Fruit fly (Drosophila melanogaster) whole organism, embryonic: ENCODE results near the gene CG14866.
A peak's percentile ranks its signal among the peaks of the same experiment; 100 is the strongest.

ENCODE experiments used
- CG1024 ChIP-seq: fragments of 200-800 bp; sonication (Bioruptor generic); IDR thresholded peaks from 2 replicates; pipeline ENCODE4 v1.3.6; 2022; ENCODE audit warnings: missing biosample characterization, missing genetic modification characterization
- CG10431 ChIP-seq: fragments of 200-800 bp; sonication (Bioruptor generic); optimal IDR thresholded peaks from 3 replicates; lab custom pipeline; 2018; ENCODE audit warnings: missing biosample characterization, mild to moderate bottlenecking, missing genetic modification characterization
- CG10959 ChIP-seq: fragments of 200-800 bp; sonication (Bioruptor generic); IDR thresholded peaks from 2 replicates; pipeline ENCODE4 v1.3.6; 2022; ENCODE audit warnings: missing biosample characterization, missing genetic modification characterization
- CG12744 ChIP-seq: fragments of 200-800 bp; sonication (Bioruptor generic); optimal IDR thresholded peaks from 2 replicates; lab custom pipeline; 2016; ENCODE audit warnings: missing biosample characterization, missing genetic modification characterization
- CG14441 ChIP-seq: fragments of 200-800 bp; sonication (Bioruptor generic); IDR thresholded peaks from 2 replicates; pipeline ENCODE4 v1.3.6; 2022; ENCODE audit warnings: missing biosample characterization, missing genetic modification characterization
- CG16779 ChIP-seq: fragments of 200-800 bp; sonication (Bioruptor generic); IDR thresholded peaks from 2 replicates; pipeline ENCODE4 v1.3.6; 2022; ENCODE audit warnings: missing biosample characterization, missing genetic modification characterization
- CG17361 ChIP-seq: fragments of 200-800 bp; sonication (Bioruptor generic); IDR thresholded peaks from 3 replicates; pipeline ENCODE4 v1.3.6; 2022; ENCODE audit warnings: missing biosample characterization, missing genetic modification characterization
- CG1792 ChIP-seq: fragments of 200-800 bp; sonication (Bioruptor generic); optimal IDR thresholded peaks from 2 replicates; lab custom pipeline; 2016; ENCODE audit warnings: missing biosample characterization, missing genetic modification characterization
- CG2875 ChIP-seq: fragments of 200-800 bp; sonication (Bioruptor generic); optimal IDR thresholded peaks from 2 replicates; lab custom pipeline; 2017; ENCODE audit warnings: missing biosample characterization, mild to moderate bottlenecking, missing genetic modification characterization, missing genetic modification reagents
- CG34376 ChIP-seq: fragments of 200-800 bp; sonication (Bioruptor generic); optimal IDR thresholded peaks from 2 replicates; lab custom pipeline; 2018; ENCODE audit warnings: missing biosample characterization, mild to moderate bottlenecking, missing genetic modification characterization
- CG3726 ChIP-seq: fragments of 200-800 bp; sonication (Bioruptor generic); IDR thresholded peaks from 3 replicates; pipeline ENCODE4, ENCODE4 v1.3.6; 2022; ENCODE audit warnings: missing biosample characterization, missing genetic modification characterization
- CG42726 ChIP-seq: fragments of 200-800 bp; sonication (Bioruptor generic); IDR thresholded peaks from 2 replicates; pipeline ENCODE4 v1.3.6; 2022; ENCODE audit warnings: missing biosample characterization, missing genetic modification characterization; ENCODE audit not compliant: partially characterized antibody
- CG4282 ChIP-seq: fragments of 200-800 bp; sonication (Bioruptor generic); optimal IDR thresholded peaks from 2 replicates; lab custom pipeline; 2016; ENCODE audit warnings: missing biosample characterization, missing genetic modification characterization
- CG5245 ChIP-seq: fragments of 200-800 bp; sonication (Bioruptor generic); optimal IDR thresholded peaks from 3 replicates; lab custom pipeline; 2016; ENCODE audit warnings: missing biosample characterization, missing genetic modification characterization
- CG6272 ChIP-seq: fragments of 200-800 bp; sonication (Bioruptor generic); IDR thresholded peaks from 2 replicates; pipeline ENCODE4 v1.3.6; 2022; ENCODE audit warnings: missing biosample characterization, missing genetic modification characterization
- CG7357 ChIP-seq: fragments of 200-800 bp; sonication (Bioruptor generic); IDR thresholded peaks from 3 replicates; pipeline ENCODE4 v1.3.6; 2022; ENCODE audit warnings: missing biosample characterization, missing genetic modification characterization
- CHES-1-like ChIP-seq: fragments of 200-800 bp; sonication (Bioruptor generic); optimal IDR thresholded peaks from 2 replicates; lab custom pipeline; 2016; ENCODE audit warnings: missing biosample characterization, missing genetic modification characterization
- Dbx ChIP-seq: fragments of 200-800 bp; sonication (Bioruptor generic); IDR thresholded peaks from 3 replicates; pipeline ENCODE4 v1.3.6; 2022; ENCODE audit warnings: missing biosample characterization, missing genetic modification characterization
- Doc3 ChIP-seq: fragments of 200-800 bp; sonication (Bioruptor generic); IDR thresholded peaks from 3 replicates; pipeline ENCODE4 v1.3.6; 2022; ENCODE audit warnings: missing biosample characterization, missing genetic modification characterization; ENCODE audit not compliant: partially characterized antibody
- ERR ChIP-seq: fragments of 200-800 bp; sonication (Bioruptor generic); optimal IDR thresholded peaks from 2 replicates; lab custom pipeline; 2016; ENCODE audit warnings: missing biosample characterization, missing genetic modification characterization
- HHEX ChIP-seq: fragments of 200-800 bp; sonication (Bioruptor generic); optimal IDR thresholded peaks from 3 replicates; lab custom pipeline; 2017; ENCODE audit warnings: missing biosample characterization, mild to moderate bottlenecking, missing genetic modification characterization, missing genetic modification reagents
- HLHmδ ChIP-seq: fragments of 200-800 bp; sonication (Bioruptor generic); optimal IDR thresholded peaks from 2 replicates; lab custom pipeline; 2018; ENCODE audit warnings: missing biosample characterization, mild to moderate bottlenecking, missing genetic modification characterization, moderate library complexity
- Hsf ChIP-seq: fragments of 200-800 bp; sonication (Bioruptor generic); optimal IDR thresholded peaks from 3 replicates; lab custom pipeline; 2016; ENCODE audit warnings: missing biosample characterization, missing genetic modification characterization
- Kr ChIP-seq: fragments of 200-800 bp; sonication (Bioruptor generic); optimal IDR thresholded peaks from 2 replicates; lab custom pipeline; 2017; ENCODE audit warnings: missing biosample characterization, mild to moderate bottlenecking, missing genetic modification characterization
- Myb ChIP-seq: fragments of 200-800 bp; sonication (Bioruptor generic); optimal IDR thresholded peaks from 2 replicates; lab custom pipeline; 2016; ENCODE audit warnings: missing biosample characterization, missing genetic modification characterization
- NFAT ChIP-seq: fragments of 200-800 bp; sonication (Bioruptor generic); IDR thresholded peaks from 2 replicates; pipeline ENCODE4 v1.3.6; 2022; ENCODE audit warnings: missing biosample characterization, missing genetic modification characterization
- Nf-YA ChIP-seq: fragments of 200-800 bp; sonication (Bioruptor generic); IDR thresholded peaks from 2 replicates; pipeline ENCODE4 v1.3.6; 2022; ENCODE audit warnings: missing biosample characterization, missing genetic modification characterization
- Rx ChIP-seq: fragments of 200-800 bp; sonication (Bioruptor generic); IDR thresholded peaks from 2 replicates; pipeline ENCODE4 v1.3.6; 2022; ENCODE audit warnings: missing biosample characterization, missing genetic modification characterization
- Six4 ChIP-seq: fragments of 200-800 bp; sonication (Bioruptor generic); optimal IDR thresholded peaks from 2 replicates; lab custom pipeline; 2016; ENCODE audit warnings: missing biosample characterization, missing genetic modification characterization
- Sox100B ChIP-seq: fragments of 200-800 bp; sonication (Bioruptor generic); optimal IDR thresholded peaks from 3 replicates; lab custom pipeline; 2018; ENCODE audit warnings: missing biosample characterization, mild to moderate bottlenecking, missing genetic modification characterization
- Tbp ChIP-seq: fragments of >200 bp; optimal IDR thresholded peaks from 2 replicates; lab custom pipeline; 2018; ENCODE audit warnings: missing biosample characterization, missing genetic modification characterization
- Trl ChIP-seq, 3 experiments: fragments of >200 bp in 2 of 3; fragments of 200-800 bp in 1 of 3; sonication (Bioruptor generic) in 1 of 3; optimal IDR thresholded peaks; 2 replicates in 1 of 3; 3 replicates in 2 of 3; lab custom pipeline; 2016 to 2017; ENCODE audit warnings: missing biosample characterization in 1 of 3, missing genetic modification characterization in 1 of 3
- bowl ChIP-seq: fragments of 200-800 bp; sonication (Bioruptor generic); IDR thresholded peaks from 2 replicates; pipeline ENCODE4 v1.3.6; 2022; ENCODE audit warnings: missing biosample characterization, missing genetic modification characterization
- cad ChIP-seq: fragments of >200 bp; optimal IDR thresholded peaks from 2 replicates; lab custom pipeline; 2017; ENCODE audit warnings: missing biosample characterization, missing genetic modification characterization
- chinmo ChIP-seq: fragments of 200-800 bp; sonication (Bioruptor generic); IDR thresholded peaks from 4 replicates; pipeline ENCODE4 v1.3.6; 2022; ENCODE audit warnings: missing biosample characterization, missing genetic modification characterization; ENCODE audit not compliant: partially characterized antibody
- crp ChIP-seq, 2 experiments: fragments of 200-800 bp; sonication (Bioruptor generic); optimal IDR thresholded peaks; 2 replicates in 1 of 2; 3 replicates in 1 of 2; lab custom pipeline; 2017; ENCODE audit warnings: missing biosample characterization in 2 of 2, missing genetic modification characterization in 2 of 2, mild to moderate bottlenecking in 1 of 2, moderate library complexity in 1 of 2
- danr ChIP-seq: fragments of 200-800 bp; sonication (Bioruptor generic); IDR thresholded peaks from 2 replicates; pipeline ENCODE4 v1.3.6; 2022; ENCODE audit warnings: missing biosample characterization, missing genetic modification characterization
- en ChIP-seq: fragments of 200-800 bp; sonication (Bioruptor generic); optimal IDR thresholded peaks from 2 replicates; lab custom pipeline; 2016; ENCODE audit warnings: missing biosample characterization, missing genetic modification characterization
- fd3F ChIP-seq: fragments of 200-800 bp; sonication (Bioruptor generic); optimal IDR thresholded peaks from 2 replicates; lab custom pipeline; 2018; ENCODE audit warnings: missing biosample characterization, mild to moderate bottlenecking, missing genetic modification characterization, moderate library complexity
- fu2 ChIP-seq: fragments of 200-800 bp; sonication (Bioruptor generic); optimal IDR thresholded peaks from 2 replicates; lab custom pipeline; 2016; ENCODE audit warnings: missing biosample characterization, missing genetic modification characterization
- hth ChIP-seq: fragments of >200 bp; optimal IDR thresholded peaks from 2 replicates; lab custom pipeline; 2017; ENCODE audit warnings: inconsistent platforms
- ind ChIP-seq: fragments of 200-800 bp; sonication (Bioruptor generic); optimal IDR thresholded peaks from 3 replicates; lab custom pipeline; 2016; ENCODE audit warnings: missing biosample characterization, missing genetic modification characterization
- lbe ChIP-seq: fragments of 200-800 bp; sonication (Bioruptor generic); optimal IDR thresholded peaks from 2 replicates; lab custom pipeline; 2016; ENCODE audit warnings: missing biosample characterization, mild to moderate bottlenecking, missing genetic modification characterization
- nau ChIP-seq: fragments of 200-800 bp; sonication (Bioruptor generic); optimal IDR thresholded peaks from 3 replicates; lab custom pipeline; 2017; ENCODE audit warnings: missing biosample characterization, mild to moderate bottlenecking, missing genetic modification characterization, missing genetic modification reagents
- peb ChIP-seq: fragments of 200-800 bp; sonication (Bioruptor generic); IDR thresholded peaks from 2 replicates; pipeline ENCODE4 v1.3.6; 2022; ENCODE audit warnings: missing biosample characterization, missing genetic modification characterization
- pho ChIP-seq: fragments of 200-800 bp; sonication (Bioruptor generic); optimal IDR thresholded peaks from 2 replicates; lab custom pipeline; 2016; ENCODE audit warnings: missing biosample characterization, missing genetic modification characterization
- row ChIP-seq: fragments of 200-800 bp; sonication (Bioruptor generic); IDR thresholded peaks from 3 replicates; pipeline ENCODE4 v1.3.6; 2022; ENCODE audit warnings: missing biosample characterization, missing genetic modification characterization
- seq ChIP-seq: fragments of 200-800 bp; sonication (Bioruptor generic); IDR thresholded peaks from 2 replicates; pipeline ENCODE4 v1.3.6; 2022; ENCODE audit warnings: missing biosample characterization, missing genetic modification characterization
- sug ChIP-seq: fragments of 200-800 bp; optimal IDR thresholded peaks from 2 replicates; lab custom pipeline; 2019; ENCODE audit warnings: missing biosample characterization, mild to moderate bottlenecking, missing genetic modification characterization, moderate library complexity
- ttk ChIP-seq: fragments of 200-800 bp; sonication (Bioruptor generic); IDR thresholded peaks from 2 replicates; pipeline ENCODE4 v2.1.2; 2022; ENCODE audit warnings: missing biosample characterization, missing genetic modification characterization
- zf30C ChIP-seq: fragments of 200-800 bp; sonication (Bioruptor generic); optimal IDR thresholded peaks from 3 replicates; lab custom pipeline; 2018; ENCODE audit warnings: missing biosample characterization, mild to moderate bottlenecking, missing genetic modification characterization
- zfh1 ChIP-seq: fragments of 200-800 bp; sonication (Bioruptor generic); IDR thresholded peaks from 3 replicates; pipeline ENCODE4 v1.3.6; 2022; ENCODE audit warnings: missing biosample characterization, missing genetic modification characterization

The CG14866 gene

DNA sequence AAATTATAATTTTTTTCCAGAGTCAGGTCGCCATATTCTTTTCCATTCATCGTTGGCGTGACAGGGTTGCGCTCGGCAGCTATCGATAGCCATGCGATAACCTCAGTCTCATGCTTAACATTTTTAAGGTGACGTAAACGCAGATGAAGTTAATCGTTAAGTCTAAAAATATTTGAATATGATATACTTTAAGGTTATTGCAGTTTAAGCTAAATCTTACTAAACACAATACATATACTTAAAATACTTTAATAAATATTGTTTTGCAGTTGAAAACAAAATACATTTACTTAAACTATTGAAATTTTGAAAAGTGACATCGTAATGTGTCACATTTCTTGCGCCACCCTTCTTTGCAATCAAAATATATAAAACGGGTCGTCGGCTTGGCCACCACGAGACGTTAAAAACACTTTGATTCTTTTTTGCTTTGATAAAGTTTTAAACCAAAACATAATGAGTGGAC lies 41.1 kb upstream of the CG14866 start, which contains the start of the genes Cp190 and CG4338 (continued):
- TF ChIP-seq Doc3 (GFP tag; lab: Robert Waterston, UW) (peak; percentile 61; the same call in 2 of the 3 replicates), CG14441 (GFP tag; lab: Robert Waterston, UW) (peak; percentile 95), CG7357 (GFP tag; lab: Robert Waterston, UW) (peak; percentile 91), CG6272 (GFP tag; lab: Robert Waterston, UW) (peak; percentile 94), sug (peak; percentile 99), HLHmδ (GFP tag; lab: Kevin White, UChicago) (peak; percentile 3), CG10431 (GFP tag; lab: Kevin White, UChicago) (peak; percentile 96), CG42726 (GFP tag; lab: Robert Waterston, UW) (peak; percentile 76), Dbx (GFP tag; lab: Robert Waterston, UW) (peak; percentile 98), danr (peak; percentile 96), ttk (GFP tag; lab: Robert Waterston, UW) (peak; percentile 96), CG2875 (GFP tag; lab: Kevin White, UChicago) (peak; percentile 94), crp (GFP tag; optimal IDR thresholded peaks at IDR 0.05; lab: Kevin White, UChicago) (peak; percentile 6 to 70), CG5245 (GFP tag; lab: Kevin White, UChicago) (peak; percentile 93), lbe (GFP tag; lab: Kevin White, UChicago) (peak; percentile 95), peb (GFP tag; lab: Robert Waterston, UW) (peak; percentile 93), ERR (peak; percentile 67), Tbp (GFP tag; lab: Kevin White, UChicago) (no peak), fd3F (peak; percentile 98), CG16779 (GFP tag; lab: Robert Waterston, UW) (peak; percentile 88), row (peak; percentile 98), Nf-YA (GFP tag; lab: Robert Waterston, UW) (peak; percentile 87), CG17361 (GFP tag; lab: Robert Waterston, UW) (peak; percentile 99), CHES-1-like (GFP tag; lab: Kevin White, UChicago) (peak; percentile 89), CG12744 (peak; percentile 84), Kr (GFP tag; lab: Kevin White, UChicago) (peak; percentile 19), fu2 (GFP tag; lab: Kevin White, UChicago) (peak; percentile 85), bowl (GFP tag; lab: Robert Waterston, UW) (peak; percentile 84), NFAT (GFP tag; lab: Robert Waterston, UW) (peak; percentile 89), Six4 (peak; percentile 98), HHEX (peak; percentile 97), hth (lab: Kevin White, UChicago) (no peak), Trl (optimal IDR thresholded peaks at IDR 0.05; lab: Kevin White, UChicago) (no peak), Trl (GFP tag; optimal IDR thresholded peaks at IDR 0.05; lab: Kevin White, UChicago) (peak; percentile 90), CG34376 (peak; percentile 98), chinmo (0 out of 4 replicates have a peak, but pooled peaks have one; percentile 68), Myb (GFP tag; lab: Kevin White, UChicago) (peak; percentile 79), zf30C (GFP tag; lab: Kevin White, UChicago) (peak; percentile 59), CG1024 (GFP tag; lab: Robert Waterston, UW) (peak; percentile 76), nau (GFP tag; lab: Kevin White, UChicago) (no peak), Rx (GFP tag; lab: Robert Waterston, UW) (peak; percentile 89), CG10959 (GFP tag; lab: Robert Waterston, UW) (peak; percentile 95), zfh1 (peak; percentile 96), CG1792 (GFP tag; lab: Kevin White, UChicago) (peak; percentile 84), pho (GFP tag; lab: Kevin White, UChicago) (peak; percentile 94), Hsf (GFP tag; lab: Kevin White, UChicago) (peak; percentile 96), CG3726 (GFP tag; lab: Robert Waterston, UW) (peak; percentile 96), Sox100B (GFP tag; lab: Kevin White, UChicago) (peak; percentile 98), cad (GFP tag; lab: Kevin White, UChicago) (no peak), CG4282 (GFP tag; lab: Kevin White, UChicago) (no peak), en (GFP tag; lab: Kevin White, UChicago) (peak; percentile 44), ind (GFP tag; lab: Kevin White, UChicago) (peak; percentile 98), seq (GFP tag; lab: Robert Waterston, UW) (peak; percentile 96)
